ENCODE assay signal across 1 fruit fly cellular context in genomic region chrX:13136939-13137697, dm6.
TF ChIP-seq lines count a peak whose summit lies in the region.

No protein-coding gene starts in this region.

TF ChIP-seq in whole organism, embryonic, 481 proteins besides CTCF, POLR2A, EP300 and RAD21 (continued from another document and continues in another):
- TF ChIP-seq CG7928 (GFP tag; optimal IDR thresholded peaks at IDR 0.05; lab: Kevin White, UChicago) (no peak), Dp (GFP tag; optimal IDR thresholded peaks at IDR 0.05; lab: Kevin White, UChicago) (no peak), tx (GFP tag; optimal IDR thresholded peaks at IDR 0.05; lab: Kevin White, UChicago) (no peak), rib (GFP tag; IDR thresholded peaks at IDR 0.05; lab: Robert Waterston, UW) (no peak), Sry-β (GFP tag; optimal IDR thresholded peaks at IDR 0.05; lab: Kevin White, UChicago) (no peak), gem (tag; optimal IDR thresholded peaks at IDR 0.05; lab: Kevin White, UChicago) (peak; percentile 60), CG2129 (GFP tag; IDR thresholded peaks at IDR 0.05; lab: Robert Waterston, UW; ENCODE audit: partially characterized antibody) (no peak), CG11456 (GFP tag; IDR thresholded peaks at IDR 0.05; lab: Robert Waterston, UW) (peak; percentile 60; the same call in 1 of the 3 replicates), inv (GFP tag; IDR thresholded peaks at IDR 0.05; lab: Robert Waterston, UW; ENCODE audit: partially characterized antibody) (no peak), pum (GFP tag; optimal IDR thresholded peaks at IDR 0.05; lab: Kevin White, UChicago) (peak; percentile 8), ara (GFP tag; IDR thresholded peaks at IDR 0.05; lab: Robert Waterston, UW) (peak; percentile 66; the same call in 1 of the 2 replicates), fd3F (GFP tag; optimal IDR thresholded peaks at IDR 0.05; lab: Kevin White, UChicago) (no peak), CG14014 (GFP tag; IDR thresholded peaks at IDR 0.05; lab: Robert Waterston, UW) (peak; percentile 32; the same call in 1 of the 2 replicates), CG14965 (GFP tag; optimal IDR thresholded peaks at IDR 0.05; lab: Kevin White, UChicago; ENCODE audit: borderline replicate concordance) (no peak), CG18599 (GFP tag; optimal IDR thresholded peaks at IDR 0.05; lab: Kevin White, UChicago) (peak; percentile 34), CHES-1-like (GFP tag; optimal IDR thresholded peaks at IDR 0.05; lab: Kevin White, UChicago) (no peak), cg (GFP tag; optimal IDR thresholded peaks at IDR 0.05; lab: Kevin White, UChicago) (no peak), Kr (GFP tag; optimal IDR thresholded peaks at IDR 0.05; lab: Kevin White, UChicago) (no peak), D19A (tag; optimal IDR thresholded peaks at IDR 0.05; lab: Kevin White, UChicago) (peak; percentile 38), CG13894 (tag; optimal IDR thresholded peaks at IDR 0.05; lab: Kevin White, UChicago) (no peak), CG8944 (GFP tag; optimal IDR thresholded peaks at IDR 0.05; lab: Kevin White, UChicago) (no peak), Chrac-16 (GFP tag; optimal IDR thresholded peaks at IDR 0.05; lab: Kevin White, UChicago) (no peak), Nf-YC (tag; optimal IDR thresholded peaks at IDR 0.05; lab: Kevin White, UChicago) (peak; percentile 27), CG6765 (GFP tag; optimal IDR thresholded peaks at IDR 0.05; lab: Kevin White, UChicago) (no peak), H2.0 (GFP tag; IDR thresholded peaks at IDR 0.05; lab: Robert Waterston, UW) (peak; percentile 45), CG7745 (tag; optimal IDR thresholded peaks at IDR 0.05; lab: Kevin White, UChicago) (no peak), CG9932 (GFP tag; IDR thresholded peaks at IDR 0.05; lab: Robert Waterston, UW) (no peak), HLH54F (GFP tag; optimal IDR thresholded peaks at IDR 0.05; lab: Kevin White, UChicago) (no peak), grau (tag; optimal IDR thresholded peaks at IDR 0.05; lab: Kevin White, UChicago) (peak; percentile 39), lola (GFP tag; optimal IDR thresholded peaks at IDR 0.05; lab: Kevin White, UChicago) (no peak), scrt (GFP tag; optimal IDR thresholded peaks at IDR 0.05; lab: Kevin White, UChicago) (no peak), nmo (GFP tag; optimal IDR thresholded peaks at IDR 0.05; lab: Kevin White, UChicago) (peak; percentile 72), Hr51 (GFP tag; optimal IDR thresholded peaks at IDR 0.05; lab: Kevin White, UChicago) (peak in 1 of 2 experiments; percentile 60), phol (tag; optimal IDR thresholded peaks at IDR 0.05; lab: Kevin White, UChicago) (peak; percentile 47), row (GFP tag; IDR thresholded peaks at IDR 0.05; lab: Robert Waterston, UW) (peak; percentile 76), gcm2 (GFP tag; optimal IDR thresholded peaks at IDR 0.05; lab: Kevin White, UChicago) (no peak), CG11695 (GFP tag; IDR thresholded peaks at IDR 0.05; lab: Robert Waterston, UW) (peak; percentile 52; the same call in 1 of the 3 replicates), CG4404 (GFP tag; IDR thresholded peaks at IDR 0.05; lab: Robert Waterston, UW) (0 out of 2 replicates have a peak, but pooled peaks have one; percentile 8), HLH3B (GFP tag; IDR thresholded peaks at IDR 0.05; lab: Robert Waterston, UW) (peak; percentile 77), emc (GFP tag; optimal IDR thresholded peaks at IDR 0.05; lab: Kevin White, UChicago) (no peak), dpn (GFP tag; optimal IDR thresholded peaks at IDR 0.05; lab: Kevin White, UChicago) (no peak), Sry-δ (GFP tag; optimal IDR thresholded peaks at IDR 0.05; lab: Kevin White, UChicago) (no peak), Mes4 (GFP tag; optimal IDR thresholded peaks at IDR 0.05; lab: Kevin White, UChicago) (no peak), CG17912 (GFP tag; optimal IDR thresholded peaks at IDR 0.05; lab: Kevin White, UChicago) (no peak), usp (GFP tag; optimal IDR thresholded peaks at IDR 0.05; lab: Kevin White, UChicago) (no peak), CG13424 (tag; optimal IDR thresholded peaks at IDR 0.05; lab: Kevin White, UChicago) (peak; percentile 50), hkb (optimal IDR thresholded peaks at IDR 0.05; lab: Kevin White, UChicago) (no peak), hkb (GFP tag; IDR thresholded peaks at IDR 0.05; lab: Robert Waterston, UW) (peak; percentile 81), Dfd (GFP tag; optimal IDR thresholded peaks at IDR 0.05; lab: Kevin White, UChicago) (no peak), Bteb2 (GFP tag; optimal IDR thresholded peaks at IDR 0.05; lab: Kevin White, UChicago) (no peak), CG5953 (GFP tag; IDR thresholded peaks at IDR 0.05; lab: Robert Waterston, UW) (peak; percentile 83), CG31365 (tag; optimal IDR thresholded peaks at IDR 0.05; lab: Kevin White, UChicago) (no peak), chm (GFP tag; IDR thresholded peaks at IDR 0.05; lab: Robert Waterston, UW) (0 out of 2 replicates have a peak, but pooled peaks have one; percentile 13), pnt (GFP tag; optimal IDR thresholded peaks at IDR 0.05; lab: Kevin White, UChicago) (peak; percentile 17), twi (tag; optimal IDR thresholded peaks at IDR 0.05; lab: Kevin White, UChicago) (no peak), HmgZ (tag; optimal IDR thresholded peaks at IDR 0.05; lab: Kevin White, UChicago) (no peak), zfh1 (GFP tag; IDR thresholded peaks at IDR 0.05; lab: Robert Waterston, UW) (peak; percentile 69; the same call in 2 of the 3 replicates), CG32772 (GFP tag; IDR thresholded peaks at IDR 0.05; lab: Robert Waterston, UW) (peak; percentile 73; the same call in 1 of the 2 replicates), CG7786 (GFP tag; optimal IDR thresholded peaks at IDR 0.05; lab: Kevin White, UChicago) (no peak), CG9609 (GFP tag; optimal IDR thresholded peaks at IDR 0.05; lab: Kevin White, UChicago) (no peak), Neu2 (GFP tag; optimal IDR thresholded peaks at IDR 0.05; lab: Kevin White, UChicago; ENCODE audit: borderline replicate concordance) (no peak), MBD-R2 (GFP tag; IDR thresholded peaks at IDR 0.05; lab: Robert Waterston, UW) (no peak), CG33213 (GFP tag; optimal IDR thresholded peaks at IDR 0.05; lab: Kevin White, UChicago) (no peak), stc (GFP tag; IDR thresholded peaks at IDR 0.05; lab: Robert Waterston, UW) (peak; percentile 69), CG3995 (GFP tag; optimal IDR thresholded peaks at IDR 0.05; lab: Kevin White, UChicago) (no peak), Asciz (GFP tag; optimal IDR thresholded peaks at IDR 0.05; lab: Kevin White, UChicago) (peak; percentile 50), Mad (GFP tag; optimal IDR thresholded peaks at IDR 0.05; lab: Kevin White, UChicago) (no peak), Lpt (GFP tag; optimal IDR thresholded peaks at IDR 0.05; lab: Kevin White, UChicago) (no peak), CG15073 (GFP tag; optimal IDR thresholded peaks at IDR 0.05; lab: Kevin White, UChicago) (no peak), CG16815 (GFP tag; optimal IDR thresholded peaks at IDR 0.05; lab: Kevin White, UChicago) (no peak), CG12942 (GFP tag; optimal IDR thresholded peaks at IDR 0.05; lab: Kevin White, UChicago) (no peak), zfh2 (GFP tag; optimal IDR thresholded peaks at IDR 0.05; lab: Kevin White, UChicago) (no peak), crc (GFP tag; optimal IDR thresholded peaks at IDR 0.05; lab: Kevin White, UChicago) (no peak), CG11723 (GFP tag; optimal IDR thresholded peaks at IDR 0.05; lab: Kevin White, UChicago) (peak; percentile 28), Eip74EF (GFP tag; optimal IDR thresholded peaks at IDR 0.05; lab: Kevin White, UChicago) (peak in 1 of 2 experiments; percentile 45), CG9876 (GFP tag; optimal IDR thresholded peaks at IDR 0.05; lab: Kevin White, UChicago) (no peak), CG10366 (GFP tag; IDR thresholded peaks at IDR 0.05; lab: Robert Waterston, UW) (peak; percentile 76), Lim3 (GFP tag; IDR thresholded peaks at IDR 0.05; lab: Robert Waterston, UW) (peak; percentile 61; the same call in 1 of the 2 replicates), chn (GFP tag; optimal IDR thresholded peaks at IDR 0.05; lab: Kevin White, UChicago) (no peak), CG6854 (GFP tag; optimal IDR thresholded peaks at IDR 0.05; lab: Kevin White, UChicago) (no peak), ken (GFP tag; IDR thresholded peaks at IDR 0.05; lab: Robert Waterston, UW) (peak; percentile 87), Hr3 (GFP tag; optimal IDR thresholded peaks at IDR 0.05; lab: Kevin White, UChicago) (peak; percentile 12), esg (GFP tag; conservative IDR thresholded peaks at IDR 0.05; lab: Robert Waterston, UW) (peak; percentile 79), Hsf (GFP tag; optimal IDR thresholded peaks at IDR 0.05; lab: Kevin White, UChicago) (no peak), jigr1 (GFP tag; IDR thresholded peaks at IDR 0.05; lab: Robert Waterston, UW) (0 out of 3 replicates have a peak, but pooled peaks have one; percentile 52), aop (GFP tag; IDR thresholded peaks at IDR 0.05; lab: Robert Waterston, UW) (peak; percentile 77), Ets65A (GFP tag; lab: Kevin White, UChicago) (peak; percentile 15), lab (GFP tag; optimal IDR thresholded peaks at IDR 0.05; lab: Kevin White, UChicago) (peak; percentile 45), CG3065 (GFP tag; optimal IDR thresholded peaks at IDR 0.05; lab: Kevin White, UChicago) (no peak), Bgb (GFP tag; IDR thresholded peaks at IDR 0.05; lab: Robert Waterston, UW; ENCODE audit: partially characterized antibody) (no peak), Ets97D (GFP tag; optimal IDR thresholded peaks at IDR 0.05; lab: Kevin White, UChicago) (no peak), CG12659 (GFP tag; optimal IDR thresholded peaks at IDR 0.05; lab: Kevin White, UChicago) (no peak), ewg (GFP tag; optimal IDR thresholded peaks at IDR 0.05; lab: Kevin White, UChicago) (peak; percentile 43), bab2 (GFP tag; optimal IDR thresholded peaks at IDR 0.05; lab: Kevin White, UChicago) (peak; percentile 44), CG6683 (GFP tag; optimal IDR thresholded peaks at IDR 0.05; lab: Kevin White, UChicago) (no peak), Deaf1 (tag; optimal IDR thresholded peaks at IDR 0.05; lab: Kevin White, UChicago) (no peak), CG11696 (GFP tag; IDR thresholded peaks at IDR 0.05; lab: Robert Waterston, UW) (no peak), CG12744 (GFP tag; optimal IDR thresholded peaks at IDR 0.05; lab: Kevin White, UChicago) (no peak), bowl (GFP tag; IDR thresholded peaks at IDR 0.05; lab: Robert Waterston, UW) (peak; percentile 76), hth (optimal IDR thresholded peaks at IDR 0.05; lab: Kevin White, UChicago) (no peak), Doc2 (GFP tag; IDR thresholded peaks at IDR 0.05; lab: Robert Waterston, UW) (no peak), CrebB (tag; optimal IDR thresholded peaks at IDR 0.05; lab: Kevin White, UChicago) (no peak), CG2889 (GFP tag; IDR thresholded peaks at IDR 0.05; lab: Robert Waterston, UW) (no peak), exex (tag; optimal IDR thresholded peaks at IDR 0.05; lab: Kevin White, UChicago) (no peak), CG2712 (tag; optimal IDR thresholded peaks at IDR 0.05; lab: Kevin White, UChicago) (peak; percentile 43), danr (GFP tag; IDR thresholded peaks at IDR 0.05; lab: Robert Waterston, UW) (no peak; the same call in 1 of the 2 replicates), CG10959 (GFP tag; IDR thresholded peaks at IDR 0.05; lab: Robert Waterston, UW) (no peak), crp (GFP tag; optimal IDR thresholded peaks at IDR 0.05; lab: Kevin White, UChicago) (no peak), CG13296 (GFP tag; optimal IDR thresholded peaks at IDR 0.05; lab: Kevin White, UChicago) (no peak), fd102C (GFP tag; optimal IDR thresholded peaks at IDR 0.05; lab: Kevin White, UChicago) (no peak), CG12155 (GFP tag; optimal IDR thresholded peaks at IDR 0.05; lab: Kevin White, UChicago) (no peak), CG15269 (tag; optimal IDR thresholded peaks at IDR 0.05; lab: Kevin White, UChicago) (peak; percentile 15), CG1792 (GFP tag; optimal IDR thresholded peaks at IDR 0.05; lab: Kevin White, UChicago) (no peak), CG7372 (GFP tag; IDR thresholded peaks at IDR 0.05; lab: Robert Waterston, UW) (0 out of 2 replicates have a peak, but pooled peaks have one; percentile 11), dysf (GFP tag; IDR thresholded peaks at IDR 0.05; lab: Robert Waterston, UW) (peak; percentile 71), Nf-YA (GFP tag; IDR thresholded peaks at IDR 0.05; lab: Robert Waterston, UW) (peak; percentile 41; the same call in 1 of the 2 replicates), CG4820 (GFP tag; optimal IDR thresholded peaks at IDR 0.05; lab: Kevin White, UChicago) (no peak), Ptx1 (GFP tag; IDR thresholded peaks at IDR 0.05; lab: Robert Waterston, UW) (peak; percentile 74), tna (GFP tag; IDR thresholded peaks at IDR 0.05; lab: Robert Waterston, UW; ENCODE audit: partially characterized antibody) (no peak), mld (GFP tag; IDR thresholded peaks at IDR 0.05; lab: Robert Waterston, UW; ENCODE audit: partially characterized antibody) (no peak), CG14441 (GFP tag; IDR thresholded peaks at IDR 0.05; lab: Robert Waterston, UW) (peak; percentile 66), salm (tag; optimal IDR thresholded peaks at IDR 0.05; lab: Kevin White, UChicago) (no peak), Awh (GFP tag; IDR thresholded peaks at IDR 0.05; lab: Robert Waterston, UW) (peak; percentile 72), CG8478 (optimal IDR thresholded peaks at IDR 0.05; lab: Kevin White, UChicago) (no peak), wdn (GFP tag; IDR thresholded peaks at IDR 0.05; lab: Robert Waterston, UW) (0 out of 2 replicates have a peak, but pooled peaks have one; percentile 14), wek (GFP tag; optimal IDR thresholded peaks at IDR 0.05; lab: Kevin White, UChicago) (no peak), CG10321 (GFP tag; IDR thresholded peaks at IDR 0.05; lab: Robert Waterston, UW) (no peak), CG10462 (GFP tag; optimal IDR thresholded peaks at IDR 0.05; lab: Kevin White, UChicago) (no peak), zf30C (GFP tag; optimal IDR thresholded peaks at IDR 0.05; lab: Kevin White, UChicago) (no peak), Hey (tag; optimal IDR thresholded peaks at IDR 0.05; lab: Kevin White, UChicago) (no peak), sens-2 (GFP tag; IDR thresholded peaks at IDR 0.05; lab: Robert Waterston, UW) (peak; percentile 73; the same call in 1 of the 2 replicates), CG18764 (GFP tag; optimal IDR thresholded peaks at IDR 0.05; lab: Kevin White, UChicago) (no peak), CG2199 (GFP tag; IDR thresholded peaks at IDR 0.05; lab: Robert Waterston, UW) (0 out of 3 replicates have a peak, but pooled peaks have one; percentile 25), yki (optimal IDR thresholded peaks at IDR 0.05; lab: Kevin White, UChicago) (no peak)
